Worm (Caenorhabditis elegans) whole organism, mixed stage, embryonic: ENCODE data around the gene W10G6.1.
A peak's percentile ranks its signal among the peaks of the same experiment; 100 is the strongest.

Experiments used
- M03D4.4 ChIP-seq: sonication (generic microtip); optimal IDR thresholded peaks from 2 replicates; lab custom pipeline; 2017; ENCODE audit warnings: mild to moderate bottlenecking, missing genetic modification characterization, missing compliant biosample characterization
- bed-3 ChIP-seq: fragments of 200-800 bp; sonication (Bioruptor generic); optimal IDR thresholded peaks from 3 replicates; lab custom pipeline; 2018; ENCODE audit warnings: mild to moderate bottlenecking, missing genetic modification characterization, moderate library complexity, missing compliant biosample characterization
- blmp-1 ChIP-seq: fragments of 150-350 bp; optimal IDR thresholded peaks from 2 replicates; lab custom pipeline; 2014; ENCODE audit warnings: missing biosample characterization, missing genetic modification characterization
- ceh-39 ChIP-seq: fragments of 150-350 bp; optimal IDR thresholded peaks from 2 replicates; lab custom pipeline; 2014; ENCODE audit warnings: missing biosample characterization, missing genetic modification characterization
- ceh-43 ChIP-seq: fragments of 200-800 bp; sonication (Bioruptor generic); optimal IDR thresholded peaks from 2 replicates; lab custom pipeline; 2018; ENCODE audit warnings: mild to moderate bottlenecking, missing genetic modification characterization, moderate library complexity, missing compliant biosample characterization
- ceh-83 ChIP-seq: fragments of 200-800 bp; sonication (Bioruptor generic); optimal IDR thresholded peaks from 2 replicates; lab custom pipeline; 2018; ENCODE audit warnings: mild to moderate bottlenecking, missing genetic modification characterization, missing compliant biosample characterization
- ces-1 ChIP-seq: fragments of 150-350 bp; optimal IDR thresholded peaks from 2 replicates; lab custom pipeline; 2014; ENCODE audit warnings: missing biosample characterization, missing genetic modification reagents, missing genetic modification characterization
- cnd-1 ChIP-seq: fragments of 200-800 bp; sonication (Bioruptor generic); optimal IDR thresholded peaks from 2 replicates; lab custom pipeline; 2018; ENCODE audit warnings: mild to moderate bottlenecking, missing genetic modification characterization, missing compliant biosample characterization
- drap-1 ChIP-seq: fragments of 200-800 bp; sonication (Bioruptor generic); optimal IDR thresholded peaks from 3 replicates; lab custom pipeline; 2018; ENCODE audit warnings: mild to moderate bottlenecking, missing genetic modification characterization, missing compliant biosample characterization
- elt-1 ChIP-seq: sonication (generic microtip); optimal IDR thresholded peaks from 2 replicates; lab custom pipeline; 2017; ENCODE audit warnings: missing genetic modification characterization, mild to moderate bottlenecking, missing compliant biosample characterization, antibody characterized with exemption, moderate library complexity, borderline replicate concordance; ENCODE audit not compliant: insufficient read depth
- elt-3 ChIP-seq: fragments of 150-350 bp; optimal IDR thresholded peaks from 2 replicates; lab custom pipeline; 2014; ENCODE audit warnings: missing biosample characterization, missing genetic modification characterization
- ham-2 ChIP-seq: fragments of 200-800 bp; sonication (Bioruptor generic); optimal IDR thresholded peaks from 2 replicates; lab custom pipeline; 2018; ENCODE audit warnings: mild to moderate bottlenecking, missing genetic modification characterization, missing compliant biosample characterization
- hlh-1 ChIP-seq: fragments of 150-350 bp; optimal IDR thresholded peaks from 2 replicates; lab custom pipeline; 2014; ENCODE audit warnings: missing biosample characterization, missing genetic modification reagents, missing genetic modification characterization
- lin-13 ChIP-seq: fragments of 150-350 bp; optimal IDR thresholded peaks from 2 replicates; lab custom pipeline; 2014; ENCODE audit warnings: missing biosample characterization, missing genetic modification characterization
- lin-32 ChIP-seq: fragments of 200-800 bp; sonication (Bioruptor generic); optimal IDR thresholded peaks from 2 replicates; lab custom pipeline; 2018; ENCODE audit warnings: mild to moderate bottlenecking, missing genetic modification characterization, missing compliant biosample characterization
- lsy-2 ChIP-seq: fragments of 150-350 bp; optimal IDR thresholded peaks from 2 replicates; lab custom pipeline; 2014; ENCODE audit warnings: missing biosample characterization, missing genetic modification characterization
- mab-5 ChIP-seq: fragments of 150-350 bp; optimal IDR thresholded peaks from 2 replicates; lab custom pipeline; 2014; ENCODE audit warnings: missing biosample characterization, missing genetic modification characterization
- mep-1 ChIP-seq: fragments of 150-350 bp; optimal IDR thresholded peaks from 2 replicates; lab custom pipeline; 2017; ENCODE audit warnings: missing biosample characterization, missing genetic modification reagents, missing genetic modification characterization, inconsistent platforms
- mls-2 ChIP-seq: sonication (generic microtip); optimal IDR thresholded peaks from 2 replicates; lab custom pipeline; 2016; ENCODE audit warnings: mild to moderate bottlenecking, missing genetic modification characterization, moderate library complexity, missing compliant biosample characterization
- nhr-12 ChIP-seq: fragments of 150-350 bp; optimal IDR thresholded peaks from 2 replicates; lab custom pipeline; 2014; ENCODE audit warnings: missing biosample characterization, missing genetic modification characterization
- nhr-2 ChIP-seq: fragments of 150-350 bp; optimal IDR thresholded peaks from 2 replicates; lab custom pipeline; 2014; ENCODE audit warnings: missing biosample characterization, missing genetic modification characterization
- nhr-237 ChIP-seq: fragments of 150-350 bp; optimal IDR thresholded peaks from 2 replicates; lab custom pipeline; 2014; ENCODE audit warnings: missing biosample characterization, missing genetic modification characterization
- nhr-28 ChIP-seq: fragments of 150-350 bp; optimal IDR thresholded peaks from 2 replicates; lab custom pipeline; 2014; ENCODE audit warnings: missing biosample characterization, missing genetic modification characterization
- nhr-76 ChIP-seq: sonication (generic microtip); optimal IDR thresholded peaks from 2 replicates; lab custom pipeline; 2017; ENCODE audit warnings: missing biosample characterization, missing genetic modification characterization
- pha-4 ChIP-seq: fragments of 150-350 bp; optimal IDR thresholded peaks from 2 replicates; lab custom pipeline; 2018; ENCODE audit warnings: missing biosample characterization, missing genetic modification reagents, missing genetic modification characterization
- sem-2 ChIP-seq: fragments of 200-800 bp; sonication (Bioruptor generic); optimal IDR thresholded peaks from 2 replicates; lab custom pipeline; 2018; ENCODE audit warnings: mild to moderate bottlenecking, missing genetic modification characterization, missing compliant biosample characterization
- snpc-4 ChIP-seq: fragments of 150-350 bp; optimal IDR thresholded peaks from 2 replicates; lab custom pipeline; 2014; ENCODE audit warnings: missing biosample characterization, missing genetic modification characterization
- sptf-1 ChIP-seq: sonication (generic microtip); optimal IDR thresholded peaks from 2 replicates; lab custom pipeline; 2017; ENCODE audit warnings: mild to moderate bottlenecking, missing genetic modification characterization, moderate library complexity, missing compliant biosample characterization
- tbx-8 ChIP-seq: fragments of 200-800 bp; sonication (Bioruptor generic); optimal IDR thresholded peaks from 2 replicates; lab custom pipeline; 2018; ENCODE audit warnings: mild to moderate bottlenecking, missing genetic modification characterization, moderate library complexity, missing compliant biosample characterization
- unc-120 ChIP-seq: sonication (generic microtip); optimal IDR thresholded peaks from 2 replicates; lab custom pipeline; 2017; ENCODE audit warnings: missing genetic modification characterization, missing compliant biosample characterization; ENCODE audit not compliant: poor library complexity, severe bottlenecking
- unc-39 ChIP-seq: fragments of 150-350 bp; optimal IDR thresholded peaks from 2 replicates; lab custom pipeline; 2014; ENCODE audit warnings: missing biosample characterization, missing genetic modification characterization
- unc-62 ChIP-seq: fragments of 150-350 bp; optimal IDR thresholded peaks from 2 replicates; lab custom pipeline; 2014; ENCODE audit warnings: missing biosample characterization, missing genetic modification reagents, missing genetic modification characterization
- zip-8 ChIP-seq: fragments of 150-350 bp; optimal IDR thresholded peaks from 2 replicates; lab custom pipeline; 2014; ENCODE audit warnings: missing biosample characterization, missing genetic modification characterization
- ztf-11 ChIP-seq: fragments of 150-350 bp; optimal IDR thresholded peaks from 2 replicates; lab custom pipeline; 2014; ENCODE audit warnings: missing biosample characterization, missing genetic modification characterization

Gene W10G6.1

ce11 chrX:16275255-16275813 is 30.3 kb downstream of the W10G6.1 start, which contains the start of gene sdc-1:
Gene sdc-1 (plus strand): TSS chrX:16275763.
- TF ChIP-seq ces-1 (GFP tag; lab: Kevin White, UChicago) (peak; percentile 43), lin-32 (GFP tag; lab: Kevin White, UChicago) (no peak), snpc-4 (tag; lab: Kevin White, UChicago) (no peak), cnd-1 (tag; lab: Kevin White, UChicago) (no peak), mab-5 (tag; lab: Kevin White, UChicago) (no peak), mls-2 (tag; lab: Kevin White, UChicago) (no peak), M03D4.4 (no peak), nhr-2 (peak; percentile 34), bed-3 (GFP tag; lab: Kevin White, UChicago) (no peak), unc-62 (GFP tag; lab: Kevin White, UChicago) (no peak), ceh-39 (no peak), pha-4 (tag; lab: Kevin White, UChicago) (peak; percentile 2), elt-3 (tag; lab: Kevin White, UChicago) (no peak), ztf-11 (no peak), unc-39 (tag; lab: Kevin White, UChicago) (no peak), nhr-28 (tag; lab: Kevin White, UChicago) (no peak), hlh-1 (no peak), elt-1 (no peak), drap-1 (GFP tag; lab: Kevin White, UChicago) (peak; percentile 9), nhr-76 (tag; lab: Kevin White, UChicago) (no peak), lin-13 (tag; lab: Kevin White, UChicago) (no peak), nhr-237 (tag; lab: Kevin White, UChicago) (no peak), ham-2 (GFP tag; lab: Kevin White, UChicago) (no peak), ceh-43 (GFP tag; lab: Kevin White, UChicago) (no peak), unc-120 (tag; lab: Kevin White, UChicago) (peak; percentile 52), lsy-2 (no peak), tbx-8 (no peak), sptf-1 (tag; lab: Kevin White, UChicago) (peak; percentile 16), zip-8 (no peak), ceh-83 (GFP tag; lab: Kevin White, UChicago) (no peak), blmp-1 (no peak)

- no peak for TF ChIP-seq sem-2 (GFP tag; lab: Kevin White, UChicago)
- no peak for TF ChIP-seq lin-13 (tag; lab: Kevin White, UChicago)
- no peak for TF ChIP-seq ceh-43 (GFP tag; lab: Kevin White, UChicago)
- no peak for TF ChIP-seq elt-1
- TF ChIP-seq nhr-12, result no peak
- TF ChIP-seq drap-1 (GFP tag; lab: Kevin White, UChicago), result no peak
- no peak for TF ChIP-seq hlh-1
- TF ChIP-seq ztf-11, result no peak
- TF ChIP-seq mep-1 (tag; lab: Kevin White, UChicago), result no peak
- no peak for TF ChIP-seq ceh-83 (GFP tag; lab: Kevin White, UChicago)
- no peak for TF ChIP-seq ces-1 (GFP tag; lab: Kevin White, UChicago)
- no peak for TF ChIP-seq mls-2 (tag; lab: Kevin White, UChicago)
- TF ChIP-seq nhr-28 (tag; lab: Kevin White, UChicago), result no peak
- no peak for TF ChIP-seq nhr-237 (tag; lab: Kevin White, UChicago)
- TF ChIP-seq pha-4 (tag; lab: Kevin White, UChicago), result no peak
- no peak for TF ChIP-seq elt-3 (tag; lab: Kevin White, UChicago)
- TF ChIP-seq nhr-2, result no peak
Observed at ce11 chrX:16283103-16283502, 38.1 kb downstream of the W10G6.1 start, which contains the start of gene F52E10.2. Gene F52E10.2 (minus strand): TSS chrX:16283203.

ce11 chrX:16285151-16285550 is 40.2 kb downstream of the W10G6.1 start:
- no peak for TF ChIP-seq drap-1 (GFP tag; lab: Kevin White, UChicago)

- no peak for TF ChIP-seq bed-3 (GFP tag; lab: Kevin White, UChicago)
- TF ChIP-seq zip-8, result peak; percentile 86
- TF ChIP-seq ces-1 (GFP tag; lab: Kevin White, UChicago), result no peak
Observed at ce11 chrX:16289635-16290034, 44.6 kb downstream of the W10G6.1 start.
